Fruit fly (Drosophila melanogaster): ENCODE measurements around the gene CG31915.

The CG31915 gene

DNA sequence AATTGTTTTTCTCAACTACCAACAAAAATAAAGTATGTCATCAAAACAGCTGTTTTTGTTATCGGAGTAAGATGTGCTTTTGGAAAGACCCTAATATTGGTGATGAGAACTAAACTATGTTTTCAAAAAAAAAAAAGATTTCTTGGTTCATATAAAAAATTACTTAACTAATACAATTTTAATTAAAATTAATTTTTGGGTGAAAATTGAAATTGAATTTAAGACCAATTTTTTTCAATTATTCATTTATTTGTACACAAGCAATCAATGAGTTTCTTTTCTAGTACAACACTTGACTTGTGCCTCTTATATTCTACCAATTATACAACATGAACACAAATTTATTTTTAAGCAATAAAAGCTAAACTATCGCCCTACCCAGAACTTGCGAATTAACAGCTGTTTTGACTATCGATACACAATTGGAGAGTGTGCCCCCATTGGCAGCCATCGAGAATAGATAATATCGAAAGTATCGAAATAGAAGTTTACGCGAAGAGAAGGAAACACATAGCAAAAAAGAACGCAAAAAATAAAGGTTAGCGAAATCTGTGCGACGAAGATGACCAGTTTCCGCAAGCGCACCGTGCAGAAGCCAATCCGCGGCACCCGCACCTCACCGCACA is 4.0 kb upstream of the CG31915 start, which contains the start of the genes Vps52 and Elp4 (continued):
- peak; percentile 75 for TF ChIP-seq Blimp-1 (GFP tag; optimal IDR thresholded peaks at IDR 0.05)
- peak; percentile 86 for TF ChIP-seq Med (GFP tag)
- TF ChIP-seq jing (GFP tag; optimal IDR thresholded peaks at IDR 0.05): no peak
- TF ChIP-seq CG13775 (GFP tag; optimal IDR thresholded peaks at IDR 0.05): peak; percentile 81
- TF ChIP-seq CG13424 (tag; optimal IDR thresholded peaks at IDR 0.05): peak; percentile 83
- TF ChIP-seq CG17186 (GFP tag; optimal IDR thresholded peaks at IDR 0.05): peak; percentile 27
- TF ChIP-seq CG14860 (GFP tag; IDR thresholded peaks at IDR 0.05; ENCODE audit: partially characterized antibody): peak; percentile 72; the same call in 2 of the 3 replicates
- peak; percentile 77 for TF ChIP-seq PHDP (tag; optimal IDR thresholded peaks at IDR 0.05)
- peak; percentile 74 for TF ChIP-seq Xrp1 (GFP tag; IDR thresholded peaks at IDR 0.05)
- TF ChIP-seq yki (optimal IDR thresholded peaks at IDR 0.05): no peak
- peak; percentile 70 for TF ChIP-seq Oli (tag; optimal IDR thresholded peaks at IDR 0.05)
- TF ChIP-seq CG2199 (GFP tag; IDR thresholded peaks at IDR 0.05): no peak
- TF ChIP-seq CG6689 (GFP tag; IDR thresholded peaks at IDR 0.05): peak; percentile 81
- peak; percentile 35 for TF ChIP-seq CG10431 (GFP tag; optimal IDR thresholded peaks at IDR 0.05)
- TF ChIP-seq al (GFP tag; IDR thresholded peaks at IDR 0.05): peak; percentile 53
- no peak for TF ChIP-seq en (GFP tag; optimal IDR thresholded peaks at IDR 0.05)
- TF ChIP-seq CG4707 (GFP tag; optimal IDR thresholded peaks at IDR 0.05): no peak
- no peak for TF ChIP-seq tio (GFP tag; optimal IDR thresholded peaks at IDR 0.05)
- no peak for TF ChIP-seq crol (GFP tag; IDR thresholded peaks at IDR 0.05)
- peak; percentile 81 for TF ChIP-seq Ssrp (tag; optimal IDR thresholded peaks at IDR 0.05)
- peak; percentile 20 for TF ChIP-seq NK7.1 (GFP tag; optimal IDR thresholded peaks at IDR 0.05)
- peak; percentile 24 for TF ChIP-seq MESR4 (GFP tag; optimal IDR thresholded peaks at IDR 0.05)
- TF ChIP-seq H2.0 (GFP tag; IDR thresholded peaks at IDR 0.05): peak; percentile 53
- peak; percentile 57 for TF ChIP-seq CG10366 (GFP tag; IDR thresholded peaks at IDR 0.05)
- TF ChIP-seq ro (GFP tag; IDR thresholded peaks at IDR 0.05): no peak
- TF ChIP-seq Nf-YA (GFP tag; IDR thresholded peaks at IDR 0.05): no peak
- TF ChIP-seq CG5245 (GFP tag; optimal IDR thresholded peaks at IDR 0.05): peak; percentile 48
- TF ChIP-seq CG15269 (tag; optimal IDR thresholded peaks at IDR 0.05): peak; percentile 80
- TF ChIP-seq CG14710 (tag; optimal IDR thresholded peaks at IDR 0.05): peak; percentile 99
- no peak for TF ChIP-seq CG10321 (GFP tag; IDR thresholded peaks at IDR 0.05)
- TF ChIP-seq ash1 (GFP tag; optimal IDR thresholded peaks at IDR 0.05): no peak
- TF ChIP-seq TFAM (GFP tag; optimal IDR thresholded peaks at IDR 0.05): no peak
- peak; percentile 69 for TF ChIP-seq esg (GFP tag; conservative IDR thresholded peaks at IDR 0.05)
- no peak for TF ChIP-seq D19B (GFP tag; optimal IDR thresholded peaks at IDR 0.05)
- TF ChIP-seq Atf-2 (GFP tag; optimal IDR thresholded peaks at IDR 0.05): peak; percentile 29
- TF ChIP-seq CG12769 (tag; optimal IDR thresholded peaks at IDR 0.05): no peak
- no peak for TF ChIP-seq Dfd (GFP tag; optimal IDR thresholded peaks at IDR 0.05)
- TF ChIP-seq Eip74EF (GFP tag; optimal IDR thresholded peaks at IDR 0.05): no peak
- TF ChIP-seq Sin3A (optimal IDR thresholded peaks at IDR 0.05): peak; percentile 3
- peak; percentile 48 for TF ChIP-seq Max (GFP tag; optimal IDR thresholded peaks at IDR 0.05)
- peak; percentile 43 for TF ChIP-seq dm (GFP tag; optimal IDR thresholded peaks at IDR 0.05)
- no peak; the same call in 1 of the 2 replicates for TF ChIP-seq CG31441 (GFP tag; IDR thresholded peaks at IDR 0.05)
- peak; percentile 46; the same call in 1 of the 2 replicates for TF ChIP-seq CG42726 (GFP tag; IDR thresholded peaks at IDR 0.05; ENCODE audit: partially characterized antibody)
- peak; percentile 84 for TF ChIP-seq CG2120 (GFP tag; optimal IDR thresholded peaks at IDR 0.05)
- TF ChIP-seq Dek (tag; optimal IDR thresholded peaks at IDR 0.05): peak; percentile 83
- TF ChIP-seq CG1647 (GFP tag; optimal IDR thresholded peaks at IDR 0.05): peak; percentile 45
- TF ChIP-seq CG2712 (tag; optimal IDR thresholded peaks at IDR 0.05): peak; percentile 84
- TF ChIP-seq CoRest (tag; optimal IDR thresholded peaks at IDR 0.05): peak; percentile 92
- peak; percentile 74 for TF ChIP-seq CG8290 (GFP tag; optimal IDR thresholded peaks at IDR 0.05)
- TF ChIP-seq CG8290 (tag; optimal IDR thresholded peaks at IDR 0.05): peak in 1 of 2 experiments; percentile 81
- TF ChIP-seq Ets97D (GFP tag; optimal IDR thresholded peaks at IDR 0.05): peak; percentile 45
